Worm (Caenorhabditis elegans) whole organism, L4 larva: ENCODE results near the gene Y61B8A.6.
"Not testable (repeated sequence)": the region's sequence is repeated elsewhere in the genome, so short reads cannot be mapped to it uniquely, and the experiment has no call there.

Source experiments
- F10B5.3 ChIP-seq: sonication (generic microtip); optimal IDR thresholded peaks from 2 replicates; lab custom pipeline; 2016; ENCODE audit warnings: mild to moderate bottlenecking, missing genetic modification characterization, missing compliant biosample characterization
- F49E8.2 ChIP-seq: sonication (generic microtip); optimal IDR thresholded peaks from 2 replicates; lab custom pipeline; 2016; ENCODE audit warnings: missing compliant biosample characterization, mild to moderate bottlenecking, missing genetic modification characterization, borderline replicate concordance
- ZK337.2 ChIP-seq: fragments of 200-800 bp; sonication (Bioruptor generic); IDR thresholded peaks from 2 replicates; pipeline ENCODE4 v1.3.6; 2022; ENCODE audit warnings: missing genetic modification reagents, missing genetic modification characterization, missing compliant biosample characterization
- aha-1 ChIP-seq: fragments of 150-350 bp; peaks from one replicate; lab custom pipeline; 2014; ENCODE audit warnings: missing biosample characterization, missing genetic modification characterization
- attf-4 ChIP-seq: sonication (generic microtip); optimal IDR thresholded peaks from 3 replicates; lab custom pipeline; 2017; ENCODE audit warnings: missing biosample characterization, missing genetic modification characterization
- ceh-28 ChIP-seq: fragments of 150-350 bp; optimal IDR thresholded peaks from 2 replicates; lab custom pipeline; 2014; ENCODE audit warnings: missing biosample characterization, missing genetic modification reagents, missing genetic modification characterization
- ceh-32 ChIP-seq: sonication (generic microtip); optimal IDR thresholded peaks from 2 replicates; lab custom pipeline; 2016; ENCODE audit warnings: mild to moderate bottlenecking, missing genetic modification characterization, missing compliant biosample characterization; ENCODE audit not compliant: poor library complexity
- daf-12 ChIP-seq: fragments of 150-350 bp; optimal IDR thresholded peaks from 2 replicates; lab custom pipeline; 2014; ENCODE audit warnings: missing biosample characterization, missing genetic modification reagents, missing genetic modification characterization
- daf-16 ChIP-seq, 3 experiments: sonication (generic microtip); optimal IDR thresholded peaks; 2 replicates each; lab custom pipeline; 2016 to 2017; ENCODE audit warnings: missing genetic modification characterization in 3 of 3, missing genetic modification reagents in 3 of 3, mild to moderate bottlenecking in 2 of 3, missing compliant biosample characterization in 2 of 3, missing biosample characterization in 1 of 3, moderate library complexity in 1 of 3
- daf-8 ChIP-seq: fragments of 200-800 bp; sonication (Bioruptor generic); IDR thresholded peaks from 2 replicates; pipeline ENCODE4 v1.3.6; 2022; ENCODE audit warnings: missing genetic modification characterization, missing compliant biosample characterization
- dmd-8 ChIP-seq: fragments of 200-800 bp; sonication (Bioruptor generic); IDR thresholded peaks from 2 replicates; pipeline ENCODE4 v1.3.6; 2022; ENCODE audit warnings: missing genetic modification characterization, missing compliant biosample characterization
- duxl-1 ChIP-seq: sonication (generic microtip); optimal IDR thresholded peaks from 2 replicates; lab custom pipeline; 2016; ENCODE audit warnings: mild to moderate bottlenecking, missing genetic modification characterization, moderate library complexity, missing compliant biosample characterization; ENCODE audit not compliant: poor library complexity
- gei-8 ChIP-seq: fragments of 200-800 bp; sonication (Bioruptor generic); optimal IDR thresholded peaks from 2 replicates; lab custom pipeline; 2018; ENCODE audit warnings: mild to moderate bottlenecking, missing genetic modification characterization, missing compliant biosample characterization
- hlh-11 ChIP-seq: fragments of 200-800 bp; sonication (Bioruptor generic); optimal IDR thresholded peaks from 2 replicates; lab custom pipeline; 2018; ENCODE audit warnings: mild to moderate bottlenecking, missing genetic modification characterization, missing compliant biosample characterization
- hmg-1.1 ChIP-seq: fragments of 200-800 bp; sonication (Bioruptor generic); IDR thresholded peaks from 2 replicates; pipeline ENCODE4 v1.3.6; 2022; ENCODE audit warnings: missing genetic modification reagents, missing genetic modification characterization, missing compliant biosample characterization
- jun-1 ChIP-seq: fragments of 150-350 bp; optimal IDR thresholded peaks from 2 replicates; lab custom pipeline; 2014; ENCODE audit warnings: missing biosample characterization, missing genetic modification reagents, missing genetic modification characterization
- lim-7 ChIP-seq: fragments of 200-800 bp; sonication (Bioruptor generic); IDR thresholded peaks from 2 replicates; pipeline ENCODE4 v1.3.6; 2022; ENCODE audit warnings: missing genetic modification characterization, missing compliant biosample characterization
- lir-3 ChIP-seq: sonication (generic microtip); optimal IDR thresholded peaks from 2 replicates; lab custom pipeline; 2016; ENCODE audit warnings: mild to moderate bottlenecking, missing genetic modification characterization, missing compliant biosample characterization
- madf-9 ChIP-seq: fragments of 200-800 bp; sonication (Bioruptor generic); conservative IDR thresholded peaks from 2 replicates; pipeline ENCODE4 v1.3.6; 2022; ENCODE audit warnings: missing genetic modification reagents, missing genetic modification characterization, missing compliant biosample characterization
- nhr-41 ChIP-seq: fragments of 200-800 bp; sonication (Bioruptor generic); IDR thresholded peaks from 2 replicates; pipeline ENCODE4 v1.3.6; 2022; ENCODE audit warnings: missing genetic modification reagents, missing genetic modification characterization, missing compliant biosample characterization
- nhr-42 ChIP-seq: fragments of 200-800 bp; sonication (Bioruptor generic); IDR thresholded peaks from 2 replicates; pipeline ENCODE4 v1.3.6; 2022; ENCODE audit warnings: missing genetic modification characterization, missing compliant biosample characterization
- nhr-6 ChIP-seq: fragments of 150-350 bp; optimal IDR thresholded peaks from 2 replicates; lab custom pipeline; 2014; ENCODE audit warnings: missing biosample characterization, missing genetic modification characterization
- nhr-76 ChIP-seq: fragments of 150-350 bp; optimal IDR thresholded peaks from 2 replicates; lab custom pipeline; 2014; ENCODE audit warnings: missing biosample characterization, missing genetic modification characterization
- pha-4 ChIP-seq, 2 experiments: fragments of 150-350 bp in 1 of 2; fragments of 200-800 bp in 1 of 2; sonication (Bioruptor generic) in 1 of 2; IDR thresholded peaks in 1 of 2; optimal IDR thresholded peaks in 1 of 2; 2 replicates each; pipeline versions ENCODE4 v1.3.6 to Lab custom; 2014 to 2022; ENCODE audit warnings: missing genetic modification characterization in 2 of 2, missing genetic modification reagents in 2 of 2, missing biosample characterization in 1 of 2, missing compliant biosample characterization in 1 of 2
- pqm-1 ChIP-seq: sonication (generic microtip); optimal IDR thresholded peaks from 2 replicates; lab custom pipeline; 2017; ENCODE audit warnings: missing biosample characterization, missing genetic modification characterization
- sdz-12 ChIP-seq: fragments of 200-800 bp; sonication (Bioruptor generic); optimal IDR thresholded peaks from 2 replicates; lab custom pipeline; 2018; ENCODE audit warnings: mild to moderate bottlenecking, missing genetic modification characterization, missing compliant biosample characterization
- set-16 ChIP-seq: fragments of 200-800 bp; sonication (Bioruptor generic); IDR thresholded peaks from 2 replicates; pipeline ENCODE4 v1.3.6; 2022; ENCODE audit warnings: missing genetic modification reagents, missing genetic modification characterization, missing compliant biosample characterization
- snpc-4 ChIP-seq: fragments of 150-350 bp; optimal IDR thresholded peaks from 2 replicates; lab custom pipeline; 2014; ENCODE audit warnings: missing biosample characterization, missing genetic modification characterization
- unc-62 ChIP-seq, 3 experiments: fragments of 150-350 bp in 1 of 3; sonication (generic microtip); optimal IDR thresholded peaks in 2 of 3; peaks in 1 of 3; 1 replicate in 1 of 3; 2 replicates in 2 of 3; lab custom pipeline; 2014 to 2017; ENCODE audit warnings: missing biosample characterization in 3 of 3, missing genetic modification characterization in 3 of 3, missing genetic modification reagents in 3 of 3, missing genotype in 1 of 3
- ztf-11 ChIP-seq: fragments of 150-350 bp; optimal IDR thresholded peaks from 2 replicates; lab custom pipeline; 2014; ENCODE audit warnings: missing biosample characterization, missing genetic modification characterization

The Y61B8A.6 gene

DNA sequence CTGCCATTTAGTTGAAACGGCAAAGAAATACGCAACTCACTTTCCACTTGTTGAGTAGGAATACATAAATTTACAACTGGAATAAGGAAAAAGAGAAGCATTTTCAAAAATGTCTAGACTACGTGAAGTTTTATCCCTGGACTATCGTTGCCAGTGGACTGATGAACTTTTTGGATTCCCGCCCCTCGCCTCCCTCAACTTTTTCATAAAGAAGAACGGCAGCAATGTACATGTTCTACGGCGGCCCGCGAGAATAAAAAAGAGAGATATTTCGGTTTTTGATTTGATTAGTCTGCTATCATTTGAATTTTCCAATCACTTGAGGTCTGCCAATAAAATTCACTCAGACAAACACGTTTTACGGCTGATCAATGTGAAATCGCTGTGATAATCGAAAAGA lies 2.8 kb upstream of the Y61B8A.6 start, which contains the start of gene clec-243:
Gene clec-243 (minus strand): TSS at position 101 of the 400 bp plus-strand sequence.
- TF ChIP-seq madf-9 = no peak
- no peak for TF ChIP-seq lir-3 (tag; lab: Kevin White, UChicago)
- no peak for TF ChIP-seq aha-1
- TF ChIP-seq nhr-76 = no peak
- no peak for TF ChIP-seq pha-4 (GFP tag; IDR thresholded peaks at IDR 0.05; lab: Robert Waterston, UW)
- TF ChIP-seq pha-4 (tag; optimal IDR thresholded peaks at IDR 0.05; lab: Kevin White, UChicago) = no peak
- TF ChIP-seq dmd-8 (GFP tag; lab: Robert Waterston, UW) = no peak
- no peak for TF ChIP-seq ztf-11 (tag; lab: Kevin White, UChicago)
- TF ChIP-seq set-16 (GFP tag; lab: Robert Waterston, UW) = no peak
- TF ChIP-seq jun-1 = no peak

DNA sequence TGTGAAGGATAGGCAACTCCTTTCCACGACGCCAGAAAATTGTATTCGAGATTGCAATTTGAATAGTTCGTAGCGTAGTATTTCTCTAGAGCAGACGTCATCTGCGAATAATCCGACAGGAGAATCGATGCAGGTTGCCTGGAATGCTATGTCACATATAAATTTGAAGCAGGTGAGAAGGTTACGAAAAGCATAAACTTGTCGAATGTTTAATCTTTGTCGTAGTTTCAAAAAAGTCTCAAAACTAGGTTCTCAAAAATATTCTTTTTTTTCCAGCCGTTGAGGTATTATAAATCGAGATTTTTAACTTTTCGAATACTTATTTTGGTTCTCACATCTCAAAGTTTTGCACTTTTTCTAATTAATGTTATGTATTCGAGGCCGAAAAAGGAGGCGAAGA lies 3.3 kb downstream of the Y61B8A.6 start, which contains the start of gene srh-116:
Gene srh-116 (minus strand): TSS at position 101 of the 400 bp plus-strand sequence.
- TF ChIP-seq hmg-1.1 (GFP tag; lab: Robert Waterston, UW); gei-8 (GFP tag; lab: Kevin White, UChicago); F10B5.3 (tag; lab: Kevin White, UChicago): not testable (repeated sequence)

DNA sequence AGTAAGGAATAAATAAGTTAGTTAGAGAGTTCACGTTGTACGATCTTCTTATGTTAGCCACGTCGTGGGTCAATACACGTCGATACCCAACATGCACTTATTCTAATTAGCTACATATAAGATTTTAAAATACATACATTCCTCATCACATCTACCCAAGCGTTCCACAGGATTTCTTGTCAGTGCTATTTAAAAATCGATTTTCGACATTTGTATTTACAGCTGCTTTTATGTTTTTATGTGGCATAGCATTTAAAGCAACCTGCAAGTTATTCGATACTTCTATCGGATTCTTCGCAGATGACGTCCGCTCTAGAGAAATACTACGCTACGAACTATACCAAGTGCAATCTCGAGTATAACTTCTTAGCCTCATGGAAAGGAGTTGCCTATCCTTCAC lies 3.7 kb downstream of the Y61B8A.6 start, which contains the start of gene srh-115:
Gene srh-115 (plus strand): TSS at position 301 of the 400 bp plus-strand sequence.
- TF ChIP-seq attf-4 (no peak), nhr-42 (GFP tag; lab: Robert Waterston, UW) (no peak), hlh-11 (tag; lab: Kevin White, UChicago) (no peak), daf-8 (GFP tag; lab: Robert Waterston, UW) (no peak), snpc-4 (tag; lab: Kevin White, UChicago) (no peak), daf-16 (GFP tag; optimal IDR thresholded peaks at IDR 0.05; lab: Kevin White, UChicago) (no peak), daf-16 (tag; optimal IDR thresholded peaks at IDR 0.05; lab: Kevin White, UChicago) (no peak), lim-7 (no peak), ZK337.2 (no peak), daf-12 (no peak), ceh-28 (tag; lab: Kevin White, UChicago) (no peak)
- TF ChIP-seq, all 104 proteins: peak for 0

DNA sequence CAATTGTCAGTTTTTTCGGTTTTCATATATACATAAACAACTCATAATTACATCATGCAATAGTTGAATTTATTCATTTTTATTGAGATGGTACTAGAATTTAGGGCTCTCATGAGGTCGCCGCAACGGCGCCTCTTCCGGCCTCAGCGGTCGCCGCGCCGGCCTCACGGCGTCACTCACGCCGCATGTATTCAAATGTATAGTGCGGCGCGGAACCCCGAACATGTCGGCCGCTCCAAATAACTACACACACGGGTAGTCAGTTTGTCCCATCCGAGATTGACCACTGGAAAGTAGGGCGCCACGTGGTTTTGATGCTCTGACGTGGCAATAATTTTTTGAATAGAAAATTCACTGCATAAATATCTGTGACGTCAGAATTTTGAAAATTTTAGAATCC lies 5.9 kb downstream of the Y61B8A.6 start:
- TF ChIP-seq set-16 (GFP tag; lab: Robert Waterston, UW) (peak; percentile 59; the same call in 1 of the 2 replicates), ceh-32 (tag; lab: Kevin White, UChicago) (no peak)

DNA sequence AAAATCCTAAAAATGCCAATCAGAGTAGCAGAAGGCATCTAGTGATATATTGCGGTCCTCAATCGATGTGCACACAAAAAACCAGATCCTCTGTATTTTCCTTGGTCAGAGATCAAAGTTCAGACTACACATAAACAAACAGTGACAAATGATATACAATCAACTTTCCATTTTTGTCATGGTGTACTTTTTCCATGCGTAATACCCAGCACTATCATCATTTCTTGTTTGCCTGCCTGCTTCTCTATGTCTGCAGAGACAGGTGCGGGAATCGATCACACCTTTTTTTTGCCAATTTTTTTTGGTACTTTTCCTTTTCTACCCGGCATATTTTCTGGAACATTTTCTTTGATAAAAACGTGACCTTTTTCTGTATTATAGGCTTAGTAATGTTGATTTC lies 6.5 kb downstream of the Y61B8A.6 start:
- TF ChIP-seq ztf-11 (tag; lab: Kevin White, UChicago) (no peak), nhr-6 (no peak), lim-7 (no peak), duxl-1 (tag; lab: Kevin White, UChicago) (peak; percentile 64), pqm-1 (tag; lab: Kevin White, UChicago) (peak; percentile 32), unc-62 (GFP tag; optimal IDR thresholded peaks at IDR 0.05 in 1 of 2; lab: Kevin White, UChicago) (peak in 1 of 2 experiments; percentile 1), unc-62 (tag; optimal IDR thresholded peaks at IDR 0.05; lab: Kevin White, UChicago) (no peak)

DNA sequence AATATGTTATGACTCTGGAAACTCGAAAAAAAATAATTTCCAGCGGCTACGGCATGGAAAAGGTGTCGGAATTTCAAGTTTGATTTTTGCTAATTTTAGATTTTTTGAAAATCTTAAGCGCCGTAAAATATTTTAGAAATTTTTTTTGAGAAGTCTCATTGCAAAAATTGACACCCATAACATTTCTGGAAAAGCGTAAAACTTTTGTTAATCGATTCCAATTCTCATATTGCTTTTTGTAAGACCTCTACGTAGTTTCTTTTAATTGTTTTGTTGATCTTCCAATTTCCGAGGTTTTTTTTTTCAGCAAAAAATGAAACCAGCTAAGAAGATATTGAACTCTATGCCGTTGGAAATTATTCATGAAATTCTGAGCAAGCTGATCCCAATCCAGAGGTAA lies 7.2 kb downstream of the Y61B8A.6 start, which contains the start of gene fbxa-85:
Gene fbxa-85 (plus strand): TSS at position 301 of the 400 bp plus-strand sequence.
- TF ChIP-seq nhr-41 (GFP tag; lab: Robert Waterston, UW) (no peak), unc-62 (GFP tag; optimal IDR thresholded peaks at IDR 0.05 in 1 of 2; lab: Kevin White, UChicago) (peak in 1 of 2 experiments; percentile 72), unc-62 (tag; optimal IDR thresholded peaks at IDR 0.05; lab: Kevin White, UChicago) (no peak), gei-8 (GFP tag; lab: Kevin White, UChicago) (no peak), sdz-12 (GFP tag; lab: Kevin White, UChicago) (no peak), F49E8.2 (tag; lab: Kevin White, UChicago) (no peak)
